Fruit fly (Drosophila melanogaster) whole organism, embryonic: ENCODE data around the gene CG46387.

ENCODE experiments used
- B-H2 ChIP-seq: fragments of 200-800 bp; sonication (Bioruptor generic); optimal IDR thresholded peaks from 2 replicates; lab custom pipeline; 2018; ENCODE audit warnings: missing biosample characterization, mild to moderate bottlenecking, missing genetic modification characterization
- CG10209 ChIP-seq: fragments of 200-800 bp; sonication (Bioruptor generic); optimal IDR thresholded peaks from 3 replicates; lab custom pipeline; 2017; ENCODE audit warnings: missing biosample characterization, mild to moderate bottlenecking, missing genetic modification characterization, missing genetic modification reagents
- CG11504 ChIP-seq: fragments of 200-800 bp; sonication (Bioruptor generic); optimal IDR thresholded peaks from 3 replicates; lab custom pipeline; 2019; ENCODE audit warnings: missing biosample characterization, mild to moderate bottlenecking, missing genetic modification characterization, moderate library complexity
- CG13123 ChIP-seq: fragments of 200-800 bp; sonication (Bioruptor generic); optimal IDR thresholded peaks from 2 replicates; lab custom pipeline; 2016; ENCODE audit warnings: missing biosample characterization, missing genetic modification characterization
- CG13624 ChIP-seq: fragments of 200-800 bp; sonication (Bioruptor generic); optimal IDR thresholded peaks from 2 replicates; lab custom pipeline; 2016; ENCODE audit warnings: missing biosample characterization, missing genetic modification characterization
- CG15514 ChIP-seq: fragments of 200-800 bp; sonication (Bioruptor generic); optimal IDR thresholded peaks from 3 replicates; lab custom pipeline; 2017; ENCODE audit warnings: missing biosample characterization, missing genetic modification characterization, mild to moderate bottlenecking, moderate library complexity, missing genetic modification reagents
- CG1603 ChIP-seq: fragments of 200-800 bp; sonication (Bioruptor generic); optimal IDR thresholded peaks from 2 replicates; lab custom pipeline; 2019; ENCODE audit warnings: missing biosample characterization, mild to moderate bottlenecking, missing genetic modification characterization, moderate library complexity
- CG17912 ChIP-seq: fragments of 200-800 bp; sonication (Bioruptor generic); optimal IDR thresholded peaks from 2 replicates; lab custom pipeline; 2018; ENCODE audit warnings: missing biosample characterization, mild to moderate bottlenecking, missing genetic modification characterization
- CG2712 ChIP-seq: fragments of 200-800 bp; optimal IDR thresholded peaks from 3 replicates; lab custom pipeline; 2019; ENCODE audit warnings: missing biosample characterization, mild to moderate bottlenecking, missing genetic modification characterization, moderate library complexity
- CG30020 ChIP-seq: fragments of 200-800 bp; optimal IDR thresholded peaks from 2 replicates; lab custom pipeline; 2019; ENCODE audit warnings: missing biosample characterization, mild to moderate bottlenecking, missing genetic modification characterization, moderate library complexity
- CG31441 ChIP-seq: fragments of 200-800 bp; sonication (Bioruptor generic); IDR thresholded peaks from 2 replicates; pipeline ENCODE4 v1.3.6; 2022; ENCODE audit warnings: missing biosample characterization, missing genetic modification characterization
- CG34224 ChIP-seq: fragments of 200-800 bp; sonication (Bioruptor generic); IDR thresholded peaks from 3 replicates; pipeline ENCODE4 v1.3.6; 2022; ENCODE audit warnings: missing biosample characterization, missing genetic modification characterization; ENCODE audit not compliant: partially characterized antibody
- CG3726 ChIP-seq: fragments of 200-800 bp; sonication (Bioruptor generic); IDR thresholded peaks from 3 replicates; pipeline ENCODE4, ENCODE4 v1.3.6; 2022; ENCODE audit warnings: missing biosample characterization, missing genetic modification characterization
- CG3847 ChIP-seq: fragments of 200-800 bp; sonication (Bioruptor generic); IDR thresholded peaks from 2 replicates; pipeline ENCODE4 v1.3.6; 2022; ENCODE audit warnings: missing biosample characterization, missing genetic modification characterization
- CG3995 ChIP-seq: fragments of 200-800 bp; sonication (Bioruptor generic); optimal IDR thresholded peaks from 3 replicates; lab custom pipeline; 2016; ENCODE audit warnings: missing biosample characterization, missing genetic modification characterization
- CG4820 ChIP-seq: fragments of 200-800 bp; sonication (Bioruptor generic); optimal IDR thresholded peaks from 3 replicates; lab custom pipeline; 2016; ENCODE audit warnings: missing biosample characterization, missing genetic modification characterization
- CG7928 ChIP-seq: fragments of 200-800 bp; sonication (Bioruptor generic); optimal IDR thresholded peaks from 2 replicates; lab custom pipeline; 2017; ENCODE audit warnings: missing biosample characterization, mild to moderate bottlenecking, missing genetic modification characterization
- CG8290 ChIP-seq, 3 experiments: fragments of 200-800 bp; sonication (Bioruptor generic); optimal IDR thresholded peaks; 2 replicates each; lab custom pipeline; 2016 to 2019; ENCODE audit warnings: missing biosample characterization in 3 of 3, missing genetic modification characterization in 3 of 3, mild to moderate bottlenecking in 2 of 3, moderate library complexity in 1 of 3
- CG9817 ChIP-seq: fragments of 200-800 bp; sonication (Bioruptor generic); optimal IDR thresholded peaks from 2 replicates; lab custom pipeline; 2018; ENCODE audit warnings: missing biosample characterization, mild to moderate bottlenecking, missing genetic modification characterization, moderate library complexity
- CG9932 ChIP-seq: fragments of 200-800 bp; sonication (Bioruptor generic); IDR thresholded peaks from 2 replicates; pipeline ENCODE4 v1.3.6; 2022; ENCODE audit warnings: missing biosample characterization, missing genetic modification characterization
- Dbx ChIP-seq: fragments of 200-800 bp; sonication (Bioruptor generic); IDR thresholded peaks from 3 replicates; pipeline ENCODE4 v1.3.6; 2022; ENCODE audit warnings: missing biosample characterization, missing genetic modification characterization
- Dp ChIP-seq: fragments of 200-800 bp; sonication (Bioruptor generic); optimal IDR thresholded peaks from 2 replicates; lab custom pipeline; 2018; ENCODE audit warnings: missing biosample characterization, mild to moderate bottlenecking, missing genetic modification characterization, moderate library complexity
- E2f2 ChIP-seq: fragments of 200-800 bp; sonication (Bioruptor generic); IDR thresholded peaks from 2 replicates; pipeline ENCODE4 v1.3.6; 2022; ENCODE audit warnings: missing biosample characterization, missing genetic modification characterization
- Hsf ChIP-seq: fragments of 200-800 bp; sonication (Bioruptor generic); optimal IDR thresholded peaks from 3 replicates; lab custom pipeline; 2016; ENCODE audit warnings: missing biosample characterization, missing genetic modification characterization
- Lpt ChIP-seq: fragments of >200 bp; optimal IDR thresholded peaks from 2 replicates; lab custom pipeline; 2018; ENCODE audit warnings: missing biosample characterization, missing genetic modification characterization
- Myb ChIP-seq: fragments of 200-800 bp; sonication (Bioruptor generic); optimal IDR thresholded peaks from 2 replicates; lab custom pipeline; 2016; ENCODE audit warnings: missing biosample characterization, missing genetic modification characterization
- NFAT ChIP-seq: fragments of 200-800 bp; sonication (Bioruptor generic); IDR thresholded peaks from 2 replicates; pipeline ENCODE4 v1.3.6; 2022; ENCODE audit warnings: missing biosample characterization, missing genetic modification characterization
- Nf-YC ChIP-seq: fragments of 200-800 bp; optimal IDR thresholded peaks from 3 replicates; lab custom pipeline; 2019; ENCODE audit warnings: missing biosample characterization, mild to moderate bottlenecking, missing genetic modification characterization, moderate library complexity
- Pdp1 ChIP-seq, 2 experiments: fragments of 200-800 bp; sonication (Bioruptor generic); optimal IDR thresholded peaks; 3 replicates each; lab custom pipeline; 2016; ENCODE audit warnings: missing biosample characterization in 2 of 2, missing genetic modification characterization in 2 of 2, mild to moderate bottlenecking in 1 of 2, moderate library complexity in 1 of 2
- Xbp1 ChIP-seq: fragments of 200-800 bp; sonication (Bioruptor generic); optimal IDR thresholded peaks from 3 replicates; lab custom pipeline; 2016; ENCODE audit warnings: missing biosample characterization, mild to moderate bottlenecking, missing genetic modification characterization
- bab2 ChIP-seq: fragments of 200-800 bp; sonication (Bioruptor generic); optimal IDR thresholded peaks from 2 replicates; lab custom pipeline; 2016; ENCODE audit warnings: missing biosample characterization, missing genetic modification characterization
- bbx ChIP-seq: fragments of 200-800 bp; sonication (Bioruptor generic); IDR thresholded peaks from 2 replicates; pipeline ENCODE4 v1.3.6; 2022; ENCODE audit warnings: missing biosample characterization, missing genetic modification characterization; ENCODE audit not compliant: partially characterized antibody
- dimm ChIP-seq: fragments of 200-800 bp; sonication (Bioruptor generic); IDR thresholded peaks from 2 replicates; pipeline ENCODE4 v1.3.6; 2022; ENCODE audit warnings: missing biosample characterization, missing genetic modification characterization
- emc ChIP-seq: fragments of 200-800 bp; sonication (Bioruptor generic); optimal IDR thresholded peaks from 2 replicates; lab custom pipeline; 2016; ENCODE audit warnings: missing biosample characterization, missing genetic modification characterization
- ewg ChIP-seq: fragments of 200-800 bp; sonication (Bioruptor generic); optimal IDR thresholded peaks from 3 replicates; lab custom pipeline; 2017; ENCODE audit warnings: mild to moderate bottlenecking, missing biosample characterization, missing genetic modification reagents, missing genetic modification characterization
- hkb ChIP-seq, 2 experiments: fragments of 200-800 bp in 1 of 2; fragments of >200 bp in 1 of 2; sonication (Bioruptor generic) in 1 of 2; IDR thresholded peaks in 1 of 2; optimal IDR thresholded peaks in 1 of 2; 2 replicates each; pipeline versions ENCODE4 v1.3.6 to Lab custom; 2017 to 2022; ENCODE audit warnings: missing biosample characterization in 1 of 2, missing genetic modification characterization in 1 of 2
- ind ChIP-seq: fragments of 200-800 bp; sonication (Bioruptor generic); optimal IDR thresholded peaks from 3 replicates; lab custom pipeline; 2016; ENCODE audit warnings: missing biosample characterization, missing genetic modification characterization
- jumu ChIP-seq: fragments of 200-800 bp; sonication (Bioruptor generic); optimal IDR thresholded peaks from 3 replicates; lab custom pipeline; 2016; ENCODE audit warnings: missing biosample characterization, missing genetic modification characterization
- lilli ChIP-seq: fragments of 200-800 bp; sonication (Bioruptor generic); optimal IDR thresholded peaks from 3 replicates; lab custom pipeline; 2016; ENCODE audit warnings: missing biosample characterization, missing genetic modification characterization
- nerfin-1 ChIP-seq: fragments of 200-800 bp; sonication (Bioruptor generic); optimal IDR thresholded peaks from 3 replicates; lab custom pipeline; 2019; ENCODE audit warnings: missing biosample characterization, mild to moderate bottlenecking, missing genetic modification characterization, moderate library complexity
- org-1 ChIP-seq: fragments of 200-800 bp; sonication (Bioruptor generic); optimal IDR thresholded peaks from 2 replicates; lab custom pipeline; 2017; ENCODE audit warnings: missing biosample characterization, missing genetic modification characterization
- p53 ChIP-seq: fragments of 200-800 bp; sonication (Bioruptor generic); optimal IDR thresholded peaks from 2 replicates; lab custom pipeline; 2016; ENCODE audit warnings: missing biosample characterization, missing genetic modification characterization
- ranshi ChIP-seq: fragments of 200-800 bp; sonication (Bioruptor generic); IDR thresholded peaks from 2 replicates; pipeline ENCODE4 v1.3.6; 2022; ENCODE audit warnings: missing biosample characterization, missing genetic modification characterization
- row ChIP-seq: fragments of 200-800 bp; sonication (Bioruptor generic); IDR thresholded peaks from 3 replicates; pipeline ENCODE4 v1.3.6; 2022; ENCODE audit warnings: missing biosample characterization, missing genetic modification characterization
- sens ChIP-seq: fragments of 200-800 bp; sonication (Bioruptor generic); peaks from one replicate; lab custom pipeline; 2016; ENCODE audit warnings: missing biosample characterization, missing genetic modification characterization
- shn ChIP-seq: fragments of 200-800 bp; sonication (Bioruptor generic); optimal IDR thresholded peaks from 3 replicates; lab custom pipeline; 2016; ENCODE audit warnings: missing biosample characterization, missing genetic modification characterization
- sisA ChIP-seq: fragments of 200-800 bp; sonication (Bioruptor generic); IDR thresholded peaks from 2 replicates; pipeline ENCODE4 v1.3.6; 2022; ENCODE audit warnings: missing biosample characterization, missing genetic modification characterization
- slbo ChIP-seq: fragments of 200-800 bp; sonication (Bioruptor generic); IDR thresholded peaks from 2 replicates; pipeline ENCODE4 v1.3.6; 2022; ENCODE audit warnings: missing biosample characterization, missing genetic modification characterization
- sob ChIP-seq: fragments of 200-800 bp; sonication (Bioruptor generic); IDR thresholded peaks from 2 replicates; pipeline ENCODE4 v1.3.6; 2022; ENCODE audit warnings: missing biosample characterization, missing genetic modification characterization
- tup ChIP-seq: fragments of 200-800 bp; sonication (Bioruptor generic); optimal IDR thresholded peaks from 2 replicates; lab custom pipeline; 2016; ENCODE audit warnings: missing biosample characterization, mild to moderate bottlenecking, missing genetic modification characterization, moderate library complexity
- vvl ChIP-seq: fragments of 200-800 bp; sonication (Bioruptor generic); IDR thresholded peaks from 2 replicates; pipeline ENCODE4 v1.3.6; 2022; ENCODE audit warnings: missing biosample characterization, missing genetic modification characterization

The CG46387 gene

dm6 chr3L:9898355-9898754, at the start of gene CG46387, which contains the start of gene CG6707 (continued):
- TF ChIP-seq dimm (GFP tag; lab: Robert Waterston, UW) (no peak), jumu (GFP tag; lab: Kevin White, UChicago) (peak; percentile 44), CG13624 (GFP tag; lab: Kevin White, UChicago) (peak; percentile 47), bab2 (no peak), Pdp1 (GFP tag; optimal IDR thresholded peaks at IDR 0.05; lab: Kevin White, UChicago) (peak in 1 of 2 experiments; percentile 16), CG7928 (GFP tag; lab: Kevin White, UChicago) (peak; percentile 86), ewg (peak; percentile 70), Xbp1 (GFP tag; lab: Kevin White, UChicago) (peak; percentile 25), sens (GFP tag; lab: Kevin White, UChicago) (peak; percentile 23), nerfin-1 (no peak), CG17912 (GFP tag; lab: Kevin White, UChicago) (no peak), CG10209 (GFP tag; lab: Kevin White, UChicago) (no peak), ind (GFP tag; lab: Kevin White, UChicago) (no peak), CG8290 (GFP tag; optimal IDR thresholded peaks at IDR 0.05; lab: Kevin White, UChicago) (no peak), CG8290 (tag; optimal IDR thresholded peaks at IDR 0.05; lab: Kevin White, UChicago) (peak in 1 of 2 experiments; percentile 65), E2f2 (GFP tag; lab: Robert Waterston, UW) (peak; percentile 61), Hsf (GFP tag; lab: Kevin White, UChicago) (peak; percentile 12), CG4820 (no peak), CG2712 (tag; lab: Kevin White, UChicago) (peak; percentile 15), B-H2 (GFP tag; lab: Kevin White, UChicago) (peak; percentile 47), vvl (peak; percentile 50; the same call in 1 of the 2 replicates), slbo (GFP tag; lab: Robert Waterston, UW) (peak; percentile 61), Myb (peak; percentile 34), CG3847 (GFP tag; lab: Robert Waterston, UW) (peak; percentile 85), emc (no peak), CG1603 (tag; lab: Kevin White, UChicago) (peak; percentile 82), CG13123 (no peak), tup (no peak), p53 (GFP tag; lab: Kevin White, UChicago) (peak; percentile 2), lilli (GFP tag; lab: Kevin White, UChicago) (peak; percentile 45), CG9932 (GFP tag; lab: Robert Waterston, UW) (peak; percentile 73), Dp (peak; percentile 52), CG31441 (GFP tag; lab: Robert Waterston, UW) (no peak), sob (GFP tag; lab: Robert Waterston, UW) (peak; percentile 38; the same call in 1 of the 2 replicates), CG11504 (tag; lab: Kevin White, UChicago) (no peak), Nf-YC (no peak), CG34224 (no peak), CG9817 (tag; lab: Kevin White, UChicago) (peak; percentile 4), Lpt (GFP tag; lab: Kevin White, UChicago) (no peak), CG30020 (peak; percentile 21), NFAT (GFP tag; lab: Robert Waterston, UW) (peak; percentile 62), CG3995 (GFP tag; lab: Kevin White, UChicago) (no peak), ranshi (GFP tag; lab: Robert Waterston, UW) (0 out of 2 replicates have a peak, but pooled peaks have one; percentile 32), sisA (no peak), Dbx (peak; percentile 54; the same call in 1 of the 3 replicates), bbx (GFP tag; lab: Robert Waterston, UW) (peak; percentile 18; the same call in 1 of the 2 replicates), CG3726 (GFP tag; lab: Robert Waterston, UW) (no peak), CG15514 (GFP tag; lab: Kevin White, UChicago) (peak; percentile 99), org-1 (no peak), shn (peak; percentile 43), hkb (optimal IDR thresholded peaks at IDR 0.05; lab: Kevin White, UChicago) (peak; percentile 53), hkb (GFP tag; IDR thresholded peaks at IDR 0.05; lab: Robert Waterston, UW) (no peak), row (GFP tag; lab: Robert Waterston, UW) (peak; percentile 71)
